Worm (Caenorhabditis elegans) whole organism, mixed stage, embryonic: Measurements from ENCODE around the gene srg-53.
A peak's percentile ranks its signal among the peaks of the same experiment; 100 is the strongest.

ENCODE experiments used
- M03D4.4 ChIP-seq: sonication (generic microtip); optimal IDR thresholded peaks from 2 replicates; lab custom pipeline; 2017; ENCODE audit warnings: mild to moderate bottlenecking, missing genetic modification characterization, missing compliant biosample characterization
- bed-3 ChIP-seq: fragments of 200-800 bp; sonication (Bioruptor generic); optimal IDR thresholded peaks from 3 replicates; lab custom pipeline; 2018; ENCODE audit warnings: mild to moderate bottlenecking, missing genetic modification characterization, moderate library complexity, missing compliant biosample characterization
- ceh-39 ChIP-seq: fragments of 150-350 bp; optimal IDR thresholded peaks from 2 replicates; lab custom pipeline; 2014; ENCODE audit warnings: missing biosample characterization, missing genetic modification characterization
- ceh-43 ChIP-seq: fragments of 200-800 bp; sonication (Bioruptor generic); optimal IDR thresholded peaks from 2 replicates; lab custom pipeline; 2018; ENCODE audit warnings: mild to moderate bottlenecking, missing genetic modification characterization, moderate library complexity, missing compliant biosample characterization
- ceh-83 ChIP-seq: fragments of 200-800 bp; sonication (Bioruptor generic); optimal IDR thresholded peaks from 2 replicates; lab custom pipeline; 2018; ENCODE audit warnings: mild to moderate bottlenecking, missing genetic modification characterization, missing compliant biosample characterization
- ces-1 ChIP-seq: fragments of 150-350 bp; optimal IDR thresholded peaks from 2 replicates; lab custom pipeline; 2014; ENCODE audit warnings: missing biosample characterization, missing genetic modification reagents, missing genetic modification characterization
- cnd-1 ChIP-seq: fragments of 200-800 bp; sonication (Bioruptor generic); optimal IDR thresholded peaks from 2 replicates; lab custom pipeline; 2018; ENCODE audit warnings: mild to moderate bottlenecking, missing genetic modification characterization, missing compliant biosample characterization
- drap-1 ChIP-seq: fragments of 200-800 bp; sonication (Bioruptor generic); optimal IDR thresholded peaks from 3 replicates; lab custom pipeline; 2018; ENCODE audit warnings: mild to moderate bottlenecking, missing genetic modification characterization, missing compliant biosample characterization
- elt-1 ChIP-seq: sonication (generic microtip); optimal IDR thresholded peaks from 2 replicates; lab custom pipeline; 2017; ENCODE audit warnings: missing genetic modification characterization, mild to moderate bottlenecking, missing compliant biosample characterization, antibody characterized with exemption, moderate library complexity, borderline replicate concordance; ENCODE audit not compliant: insufficient read depth
- flh-1 ChIP-seq: fragments of 200-800 bp; sonication (Bioruptor generic); optimal IDR thresholded peaks from 2 replicates; lab custom pipeline; 2018; ENCODE audit warnings: mild to moderate bottlenecking, missing genetic modification characterization, moderate library complexity, missing compliant biosample characterization
- ham-2 ChIP-seq: fragments of 200-800 bp; sonication (Bioruptor generic); optimal IDR thresholded peaks from 2 replicates; lab custom pipeline; 2018; ENCODE audit warnings: mild to moderate bottlenecking, missing genetic modification characterization, missing compliant biosample characterization
- hlh-1 ChIP-seq: fragments of 150-350 bp; optimal IDR thresholded peaks from 2 replicates; lab custom pipeline; 2014; ENCODE audit warnings: missing biosample characterization, missing genetic modification reagents, missing genetic modification characterization
- lin-13 ChIP-seq: fragments of 150-350 bp; optimal IDR thresholded peaks from 2 replicates; lab custom pipeline; 2014; ENCODE audit warnings: missing biosample characterization, missing genetic modification characterization
- lin-32 ChIP-seq: fragments of 200-800 bp; sonication (Bioruptor generic); optimal IDR thresholded peaks from 2 replicates; lab custom pipeline; 2018; ENCODE audit warnings: mild to moderate bottlenecking, missing genetic modification characterization, missing compliant biosample characterization
- lsy-2 ChIP-seq: fragments of 150-350 bp; optimal IDR thresholded peaks from 2 replicates; lab custom pipeline; 2014; ENCODE audit warnings: missing biosample characterization, missing genetic modification characterization
- mab-5 ChIP-seq: fragments of 150-350 bp; optimal IDR thresholded peaks from 2 replicates; lab custom pipeline; 2014; ENCODE audit warnings: missing biosample characterization, missing genetic modification characterization
- mep-1 ChIP-seq: fragments of 150-350 bp; optimal IDR thresholded peaks from 2 replicates; lab custom pipeline; 2017; ENCODE audit warnings: missing biosample characterization, missing genetic modification reagents, missing genetic modification characterization, inconsistent platforms
- mls-2 ChIP-seq: sonication (generic microtip); optimal IDR thresholded peaks from 2 replicates; lab custom pipeline; 2016; ENCODE audit warnings: mild to moderate bottlenecking, missing genetic modification characterization, moderate library complexity, missing compliant biosample characterization
- nhr-2 ChIP-seq: fragments of 150-350 bp; optimal IDR thresholded peaks from 2 replicates; lab custom pipeline; 2014; ENCODE audit warnings: missing biosample characterization, missing genetic modification characterization
- nhr-28 ChIP-seq: fragments of 150-350 bp; optimal IDR thresholded peaks from 2 replicates; lab custom pipeline; 2014; ENCODE audit warnings: missing biosample characterization, missing genetic modification characterization
- nhr-76 ChIP-seq: sonication (generic microtip); optimal IDR thresholded peaks from 2 replicates; lab custom pipeline; 2017; ENCODE audit warnings: missing biosample characterization, missing genetic modification characterization
- pha-4 ChIP-seq: fragments of 150-350 bp; optimal IDR thresholded peaks from 2 replicates; lab custom pipeline; 2018; ENCODE audit warnings: missing biosample characterization, missing genetic modification reagents, missing genetic modification characterization
- snpc-4 ChIP-seq: fragments of 150-350 bp; optimal IDR thresholded peaks from 2 replicates; lab custom pipeline; 2014; ENCODE audit warnings: missing biosample characterization, missing genetic modification characterization
- sptf-1 ChIP-seq: sonication (generic microtip); optimal IDR thresholded peaks from 2 replicates; lab custom pipeline; 2017; ENCODE audit warnings: mild to moderate bottlenecking, missing genetic modification characterization, moderate library complexity, missing compliant biosample characterization
- tbx-8 ChIP-seq: fragments of 200-800 bp; sonication (Bioruptor generic); optimal IDR thresholded peaks from 2 replicates; lab custom pipeline; 2018; ENCODE audit warnings: mild to moderate bottlenecking, missing genetic modification characterization, moderate library complexity, missing compliant biosample characterization
- unc-120 ChIP-seq: sonication (generic microtip); optimal IDR thresholded peaks from 2 replicates; lab custom pipeline; 2017; ENCODE audit warnings: missing genetic modification characterization, missing compliant biosample characterization; ENCODE audit not compliant: poor library complexity, severe bottlenecking
- unc-39 ChIP-seq: fragments of 150-350 bp; optimal IDR thresholded peaks from 2 replicates; lab custom pipeline; 2014; ENCODE audit warnings: missing biosample characterization, missing genetic modification characterization
- unc-62 ChIP-seq: fragments of 150-350 bp; optimal IDR thresholded peaks from 2 replicates; lab custom pipeline; 2014; ENCODE audit warnings: missing biosample characterization, missing genetic modification reagents, missing genetic modification characterization
- zip-8 ChIP-seq: fragments of 150-350 bp; optimal IDR thresholded peaks from 2 replicates; lab custom pipeline; 2014; ENCODE audit warnings: missing biosample characterization, missing genetic modification characterization
- ztf-11 ChIP-seq: fragments of 150-350 bp; optimal IDR thresholded peaks from 2 replicates; lab custom pipeline; 2014; ENCODE audit warnings: missing biosample characterization, missing genetic modification characterization

The srg-53 gene

DNA sequence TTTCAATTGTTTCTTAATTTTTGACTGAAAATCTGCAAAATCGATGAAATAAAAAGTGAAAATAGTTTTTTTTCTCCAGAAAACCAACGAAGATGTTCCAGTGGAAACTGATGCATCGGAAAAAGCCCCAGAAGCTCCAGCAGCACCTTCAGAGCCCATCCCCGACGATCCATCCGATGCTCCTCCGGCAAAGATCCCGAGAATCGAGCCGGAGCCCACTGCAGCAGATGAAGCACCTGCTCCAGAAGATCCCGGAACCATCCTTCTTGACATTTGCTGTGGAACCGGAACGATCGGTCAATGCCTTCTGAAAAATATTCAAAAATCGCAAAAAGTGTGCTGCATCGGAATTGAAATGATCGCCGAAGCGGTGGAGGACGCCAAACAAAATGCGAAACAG is 29.4 kb downstream of the srg-53 start:
- no peak for TF ChIP-seq drap-1 (GFP tag; lab: Kevin White, UChicago)
- no peak for TF ChIP-seq ztf-11
- no peak for TF ChIP-seq snpc-4 (tag; lab: Kevin White, UChicago)
- no peak for TF ChIP-seq pha-4
- TF ChIP-seq nhr-76 (tag; lab: Kevin White, UChicago), result no peak
- TF ChIP-seq lin-13 (tag; lab: Kevin White, UChicago), result no peak
- no peak for TF ChIP-seq unc-62 (GFP tag; lab: Kevin White, UChicago)
- TF ChIP-seq mep-1 (tag; lab: Kevin White, UChicago), result no peak
- TF ChIP-seq mls-2 (tag; lab: Kevin White, UChicago), result no peak
- TF ChIP-seq elt-1 (tag; lab: Kevin White, UChicago), result no peak
- TF ChIP-seq lin-32, result no peak
- TF ChIP-seq nhr-28 (tag; lab: Kevin White, UChicago), result no peak
- TF ChIP-seq sptf-1, result no peak

DNA sequence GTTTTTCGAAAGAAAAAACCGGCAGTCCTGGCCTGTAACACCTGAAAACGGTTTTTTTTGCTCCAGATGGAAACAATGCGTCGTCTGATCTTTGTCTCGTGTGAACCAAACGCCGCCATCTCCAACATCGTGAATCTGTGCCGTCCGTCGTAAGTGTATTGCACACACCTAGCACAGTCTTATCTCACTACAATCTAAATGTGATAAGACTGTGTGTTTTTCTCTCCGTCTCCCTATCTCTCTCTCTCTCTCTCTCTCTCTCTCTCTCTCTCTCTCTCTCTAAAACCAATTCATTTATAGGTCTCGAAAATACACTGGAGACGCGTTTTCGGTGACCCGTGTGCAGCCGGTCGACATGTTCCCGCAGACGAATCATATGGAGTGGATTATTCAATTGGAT is 31.3 kb downstream of the srg-53 start:
- TF ChIP-seq drap-1 (GFP tag; lab: Kevin White, UChicago), result no peak
- peak; percentile 81 for TF ChIP-seq elt-1 (tag; lab: Kevin White, UChicago)
- TF ChIP-seq, all 35 proteins: peak for 1

DNA sequence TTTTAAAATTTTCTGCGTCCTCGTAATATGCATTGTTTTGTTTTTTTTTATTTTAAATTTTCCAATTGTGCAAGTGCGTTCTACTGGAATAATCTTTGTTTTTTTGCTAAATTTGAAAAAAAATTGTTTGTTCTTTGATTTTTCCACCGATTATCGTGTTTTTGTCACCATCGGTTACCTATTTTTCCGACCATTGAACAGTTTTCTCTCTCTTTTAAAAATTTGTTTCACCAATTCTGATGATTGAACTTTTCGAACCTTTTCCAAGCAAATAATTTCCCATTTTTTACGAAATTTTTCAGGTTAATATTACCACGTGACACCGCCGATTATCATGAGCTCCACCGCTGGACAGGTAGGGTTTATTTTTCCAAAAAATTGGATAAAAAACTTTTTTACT is 32.2 kb downstream of the srg-53 start, which contains the start of gene adh-5:
Gene adh-5, plus strand, starts transcription at position 301 of the 400 bp plus-strand sequence.
- TF ChIP-seq lin-32 (no peak), lsy-2 (tag; lab: Kevin White, UChicago) (no peak), elt-1 (tag; lab: Kevin White, UChicago) (no peak), pha-4 (no peak), flh-1 (GFP tag; lab: Kevin White, UChicago) (no peak), M03D4.4 (tag; lab: Kevin White, UChicago) (no peak), nhr-2 (tag; lab: Kevin White, UChicago) (no peak), ceh-43 (no peak), drap-1 (GFP tag; lab: Kevin White, UChicago) (no peak), ceh-83 (GFP tag; lab: Kevin White, UChicago) (no peak), ceh-39 (no peak)

DNA sequence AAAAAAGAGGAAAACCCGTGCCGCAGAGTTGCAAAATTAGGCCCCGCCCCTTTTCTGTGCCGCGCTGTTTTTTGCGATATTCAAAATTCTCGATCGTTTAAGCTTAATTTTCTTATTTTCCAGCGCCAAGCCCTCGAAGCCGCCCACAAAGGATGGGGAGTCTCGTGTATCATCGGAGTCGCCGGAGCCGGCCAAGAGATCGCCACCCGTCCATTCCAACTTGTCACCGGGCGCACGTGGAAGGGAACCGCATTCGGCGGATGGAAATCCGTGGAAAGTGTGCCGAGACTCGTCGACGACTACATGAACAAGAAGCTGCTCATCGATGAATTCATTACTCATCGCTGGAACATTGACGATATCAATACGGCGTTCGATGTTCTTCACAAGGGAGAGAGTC is 36.4 kb downstream of the srg-53 start:
- TF ChIP-seq ces-1 (GFP tag; lab: Kevin White, UChicago) (no peak), elt-1 (tag; lab: Kevin White, UChicago) (no peak), mls-2 (tag; lab: Kevin White, UChicago) (no peak), unc-39 (no peak), bed-3 (GFP tag; lab: Kevin White, UChicago) (no peak), ztf-11 (no peak), drap-1 (GFP tag; lab: Kevin White, UChicago) (no peak), zip-8 (tag; lab: Kevin White, UChicago) (no peak), ham-2 (GFP tag; lab: Kevin White, UChicago) (no peak), lsy-2 (tag; lab: Kevin White, UChicago) (no peak), unc-120 (tag; lab: Kevin White, UChicago) (no peak)

DNA sequence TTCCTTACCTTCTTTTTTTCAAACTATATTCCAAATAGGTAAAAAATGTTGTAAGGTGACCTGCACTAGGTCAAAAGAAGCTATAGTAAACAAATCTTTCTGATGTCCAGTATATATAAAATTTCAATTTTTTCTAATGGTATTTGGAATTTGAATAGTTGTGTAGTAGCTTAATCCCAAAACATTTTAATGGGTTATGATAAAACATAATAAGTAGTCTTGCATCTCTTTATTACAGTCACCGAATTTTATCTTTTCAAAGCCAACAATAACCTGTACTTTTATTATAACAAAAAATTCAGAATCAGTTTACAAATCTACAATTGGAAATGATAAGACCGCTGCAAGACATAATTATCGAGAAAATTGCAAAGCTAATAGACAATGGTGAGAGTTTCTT is 38.2 kb downstream of the srg-53 start, which contains the start of gene H24K24.2:
Gene H24K24.2, plus strand, starts transcription at position 301 of the 400 bp plus-strand sequence.
- no peak for TF ChIP-seq hlh-1 (tag; lab: Kevin White, UChicago)
- no peak for TF ChIP-seq lin-13 (tag; lab: Kevin White, UChicago)
- TF ChIP-seq ces-1 (GFP tag; lab: Kevin White, UChicago), result no peak
- TF ChIP-seq lin-32, result no peak
- no peak for TF ChIP-seq mab-5 (tag; lab: Kevin White, UChicago)
- TF ChIP-seq cnd-1 (tag; lab: Kevin White, UChicago), result no peak
- no peak for TF ChIP-seq tbx-8 (GFP tag; lab: Kevin White, UChicago)
- TF ChIP-seq zip-8 (tag; lab: Kevin White, UChicago), result no peak
- no peak for TF ChIP-seq bed-3 (GFP tag; lab: Kevin White, UChicago)
- no peak for TF ChIP-seq ztf-11
- no peak for TF ChIP-seq mls-2 (tag; lab: Kevin White, UChicago)
